Worm (Caenorhabditis elegans): ENCODE measurements around the gene clec-254.

clec-254 gene

ce11 chrV:18705319-18706062 lies 48.7 kb downstream of the clec-254 start:
- TF ChIP-seq lin-39 (tag; optimal IDR thresholded peaks at IDR 0.05) (no peak), nfya-1 (tag; optimal IDR thresholded peaks at IDR 0.05; ENCODE audit: insufficient read depth) (no peak), tbx-2 (tag; optimal IDR thresholded peaks at IDR 0.05) (no peak), daf-12 (tag; optimal IDR thresholded peaks at IDR 0.05) (no peak), ceh-9 (tag; optimal IDR thresholded peaks at IDR 0.05) (no peak), egl-5 (tag; optimal IDR thresholded peaks at IDR 0.05) (no peak), nhr-43 (tag; optimal IDR thresholded peaks at IDR 0.05; ENCODE audit: poor library complexity, severe bottlenecking) (no peak), ZK546.5 (tag; optimal IDR thresholded peaks at IDR 0.05) (no peak), ceh-28 (tag; optimal IDR thresholded peaks at IDR 0.05) (no peak), mdl-1 (tag; optimal IDR thresholded peaks at IDR 0.05) (no peak), egl-27 (tag; optimal IDR thresholded peaks at IDR 0.05) (no peak), ceh-16 (tag; optimal IDR thresholded peaks at IDR 0.05) (no peak), sea-2 (GFP tag; optimal IDR thresholded peaks at IDR 0.05) (no peak), nhr-25 (tag; optimal IDR thresholded peaks at IDR 0.05) (no peak), fos-1 (tag; optimal IDR thresholded peaks at IDR 0.05) (no peak), nhr-28 (tag; optimal IDR thresholded peaks at IDR 0.05) (no peak), nhr-12 (tag; optimal IDR thresholded peaks at IDR 0.05) (no peak), nhr-76 (tag; optimal IDR thresholded peaks at IDR 0.05) (no peak)

Data from whole organism, L3 larva.